Fruit fly (Drosophila melanogaster): ENCODE measurements around the gene Cph.

Gene Cph

dm6 chrX:7101302-7102012 is 36.1 kb upstream of the Cph start (continued):
- peak; percentile 48; the same call in 1 of the 2 replicates for TF ChIP-seq CG6272 (GFP tag; IDR thresholded peaks at IDR 0.05)
- peak; percentile 57; the same call in 2 of the 3 replicates for TF ChIP-seq B-H1 (GFP tag; IDR thresholded peaks at IDR 0.05)
- TF ChIP-seq maf-S (GFP tag; optimal IDR thresholded peaks at IDR 0.05): peak; percentile 85
- TF ChIP-seq CG11560 (tag; IDR thresholded peaks at IDR 0.05): peak; percentile 44; the same call in 1 of the 3 replicates
- no peak for TF ChIP-seq chinmo (GFP tag; IDR thresholded peaks at IDR 0.05; ENCODE audit: partially characterized antibody)
- peak; percentile 90 for TF ChIP-seq Bteb2 (GFP tag; optimal IDR thresholded peaks at IDR 0.05)
- peak; percentile 65 for TF ChIP-seq CG14441 (GFP tag; IDR thresholded peaks at IDR 0.05)
- peak; percentile 70 for TF ChIP-seq nerfin-1 (tag; optimal IDR thresholded peaks at IDR 0.05)
- peak; percentile 66 for TF ChIP-seq CG12219 (GFP tag; optimal IDR thresholded peaks at IDR 0.05)
- TF ChIP-seq Nf-YA (GFP tag; IDR thresholded peaks at IDR 0.05): peak; percentile 56; the same call in 1 of the 2 replicates
- TF ChIP-seq CG8290 (GFP tag; optimal IDR thresholded peaks at IDR 0.05): no peak
- peak; percentile 27 to 39 for TF ChIP-seq CG8290 (tag; optimal IDR thresholded peaks at IDR 0.05)
- TF ChIP-seq tup (GFP tag; optimal IDR thresholded peaks at IDR 0.05): no peak
- TF ChIP-seq CG7372 (GFP tag; IDR thresholded peaks at IDR 0.05): peak; percentile 72
- TF ChIP-seq lmd (GFP tag; IDR thresholded peaks at IDR 0.05): peak; percentile 85
- TF ChIP-seq CG13123 (GFP tag; optimal IDR thresholded peaks at IDR 0.05): peak; percentile 45
- TF ChIP-seq Hmx (GFP tag; optimal IDR thresholded peaks at IDR 0.05): peak; percentile 20
- peak; percentile 41; the same call in 1 of the 2 replicates for TF ChIP-seq ro (GFP tag; IDR thresholded peaks at IDR 0.05)
- TF ChIP-seq Myb (GFP tag; optimal IDR thresholded peaks at IDR 0.05): peak; percentile 62
- TF ChIP-seq Jarid2 (GFP tag; optimal IDR thresholded peaks at IDR 0.05): peak; percentile 55
- TF ChIP-seq Blimp-1 (GFP tag; optimal IDR thresholded peaks at IDR 0.05): peak; percentile 77
- peak; percentile 80 for TF ChIP-seq CG9876 (GFP tag; optimal IDR thresholded peaks at IDR 0.05)
- TF ChIP-seq ttk (GFP tag; IDR thresholded peaks at IDR 0.05): peak; percentile 70
- TF ChIP-seq CG11093 (GFP tag; IDR thresholded peaks at IDR 0.05): no peak; the same call in 1 of the 3 replicates
- TF ChIP-seq CkIIα-i1 (GFP tag; IDR thresholded peaks at IDR 0.05): no peak
- peak; percentile 41 for TF ChIP-seq cato (GFP tag; optimal IDR thresholded peaks at IDR 0.05; ENCODE audit: borderline replicate concordance)
- peak; percentile 78 for TF ChIP-seq CG3281 (GFP tag; optimal IDR thresholded peaks at IDR 0.05)
- peak; percentile 74 for TF ChIP-seq ind (GFP tag; optimal IDR thresholded peaks at IDR 0.05)
- TF ChIP-seq CG5245 (GFP tag; optimal IDR thresholded peaks at IDR 0.05): peak; percentile 69
- TF ChIP-seq CG7987 (GFP tag; optimal IDR thresholded peaks at IDR 0.05): no peak
- peak; percentile 74 for TF ChIP-seq Mad (GFP tag; optimal IDR thresholded peaks at IDR 0.05)
- no peak for TF ChIP-seq z (GFP tag; IDR thresholded peaks at IDR 0.05)
- TF ChIP-seq CG12299 (tag; optimal IDR thresholded peaks at IDR 0.05): peak; percentile 75
- TF ChIP-seq zen (tag; optimal IDR thresholded peaks at IDR 0.05): peak; percentile 54
- peak; percentile 76 for TF ChIP-seq pb (GFP tag; optimal IDR thresholded peaks at IDR 0.05)
- TF ChIP-seq CG13296 (GFP tag; optimal IDR thresholded peaks at IDR 0.05): peak; percentile 73
- TF ChIP-seq D19B (GFP tag; optimal IDR thresholded peaks at IDR 0.05): peak; percentile 65
- peak; percentile 67 for TF ChIP-seq klu (GFP tag; IDR thresholded peaks at IDR 0.05)
- peak; percentile 72 for TF ChIP-seq CG14710 (tag; optimal IDR thresholded peaks at IDR 0.05)
- peak; percentile 44 for TF ChIP-seq nom (GFP tag; optimal IDR thresholded peaks at IDR 0.05)
- TF ChIP-seq CG6683 (GFP tag; optimal IDR thresholded peaks at IDR 0.05): peak; percentile 30
- peak; percentile 72 for TF ChIP-seq sob (GFP tag; IDR thresholded peaks at IDR 0.05)
- no peak for TF ChIP-seq HLHmδ (GFP tag; optimal IDR thresholded peaks at IDR 0.05)
- peak; percentile 89 for TF ChIP-seq NK7.1 (GFP tag; optimal IDR thresholded peaks at IDR 0.05)
- no peak for TF ChIP-seq dan (GFP tag; IDR thresholded peaks at IDR 0.05)
- no peak for TF ChIP-seq p53 (GFP tag; optimal IDR thresholded peaks at IDR 0.05)
- TF ChIP-seq CG15479 (GFP tag; optimal IDR thresholded peaks at IDR 0.05): no peak
- peak; percentile 84 for TF ChIP-seq CG33557 (GFP tag; optimal IDR thresholded peaks at IDR 0.05)
- peak; percentile 86 for TF ChIP-seq Hr3 (GFP tag; optimal IDR thresholded peaks at IDR 0.05)
- 0 out of 3 replicates have a peak, but pooled peaks have one; percentile 40 for TF ChIP-seq gce (GFP tag; IDR thresholded peaks at IDR 0.05)
